Worm (Caenorhabditis elegans): Measurements from ENCODE around the gene math-3.

ce11 chrII:1756582-1756981 lies 15.3 kb upstream of the math-3 start, which contains the start of gene fbxb-53:
- TF ChIP-seq W03F9.2 (tag; optimal IDR thresholded peaks at IDR 0.05) (no peak), dao-5 (tag; optimal IDR thresholded peaks at IDR 0.05) (no peak), him-1 (tag; optimal IDR thresholded peaks at IDR 0.05) (no peak)
